Worm (Caenorhabditis elegans) whole organism, early embryonic: ENCODE measurements around the gene Y82E9BR.14.

Source experiments
- B0310.2 ChIP-seq: sonication (generic microtip); optimal IDR thresholded peaks from 2 replicates; lab custom pipeline; 2016; ENCODE audit warnings: mild to moderate bottlenecking, missing genetic modification characterization, missing compliant biosample characterization
- F13C5.2 ChIP-seq: sonication (generic microtip); optimal IDR thresholded peaks from 2 replicates; lab custom pipeline; 2017; ENCODE audit warnings: mild to moderate bottlenecking, missing genetic modification characterization, inconsistent platforms, missing compliant biosample characterization
- aly-1 ChIP-seq: sonication (generic microtip); optimal IDR thresholded peaks from 2 replicates; lab custom pipeline; 2016; ENCODE audit warnings: missing genetic modification characterization, missing compliant biosample characterization
- ama-1 ChIP-seq: fragments of 150-350 bp; optimal IDR thresholded peaks from 2 replicates; lab custom pipeline; 2014
- ceh-13 ChIP-seq: fragments of 200-800 bp; sonication (Bioruptor generic); optimal IDR thresholded peaks from 2 replicates; lab custom pipeline; 2018; ENCODE audit warnings: mild to moderate bottlenecking, missing genetic modification characterization, missing compliant biosample characterization
- ceh-36 ChIP-seq: sonication (generic microtip); optimal IDR thresholded peaks from 2 replicates; lab custom pipeline; 2016; ENCODE audit warnings: missing genetic modification characterization, inconsistent platforms, missing compliant biosample characterization
- ets-7 ChIP-seq: sonication (generic microtip); optimal IDR thresholded peaks from 2 replicates; lab custom pipeline; 2016; ENCODE audit warnings: missing genotype, missing genetic modification characterization, missing compliant biosample characterization
- flt-1 ChIP-seq: fragments of 200-800 bp; sonication (Bioruptor generic); IDR thresholded peaks from 2 replicates; pipeline ENCODE4 v1.3.6; 2022; ENCODE audit warnings: missing genetic modification characterization, missing compliant biosample characterization
- hmbx-1 ChIP-seq: sonication (generic microtip); optimal IDR thresholded peaks from 2 replicates; lab custom pipeline; 2016; ENCODE audit warnings: mild to moderate bottlenecking, missing genetic modification characterization, missing compliant biosample characterization
- hmg-4 ChIP-seq: fragments of 200-800 bp; sonication (Bioruptor generic); optimal IDR thresholded peaks from 2 replicates; lab custom pipeline; 2018; ENCODE audit warnings: mild to moderate bottlenecking, missing genetic modification characterization, missing compliant biosample characterization
- hnd-1 ChIP-seq: sonication (generic microtip); optimal IDR thresholded peaks from 2 replicates; lab custom pipeline; 2016; ENCODE audit warnings: missing genetic modification characterization, missing compliant biosample characterization
- pes-1 ChIP-seq: fragments of 200-800 bp; sonication (Bioruptor generic); IDR thresholded peaks from 2 replicates; pipeline ENCODE4 v1.3.6; 2022; ENCODE audit warnings: missing genetic modification reagents, missing genetic modification characterization, missing compliant biosample characterization
- scrt-1 ChIP-seq: fragments of 200-800 bp; sonication (Bioruptor generic); IDR thresholded peaks from 2 replicates; pipeline ENCODE4 v1.3.6; 2022; ENCODE audit warnings: missing genetic modification characterization, missing compliant biosample characterization
- sea-1 ChIP-seq: fragments of 200-800 bp; sonication (Bioruptor generic); conservative IDR thresholded peaks from 2 replicates; pipeline ENCODE4 v1.3.6; 2022; ENCODE audit warnings: missing genetic modification characterization, missing compliant biosample characterization
- tbx-11 ChIP-seq: fragments of 200-800 bp; sonication (Bioruptor generic); IDR thresholded peaks from 2 replicates; pipeline ENCODE4 v1.3.6; 2022; ENCODE audit warnings: missing genetic modification characterization, missing compliant biosample characterization
- tbx-37 ChIP-seq: fragments of 200-800 bp; sonication (Bioruptor generic); conservative IDR thresholded peaks from 2 replicates; pipeline ENCODE4 v1.3.6; 2022; ENCODE audit warnings: missing genetic modification reagents, missing genetic modification characterization, missing compliant biosample characterization
- tra-4 ChIP-seq: sonication (generic microtip); optimal IDR thresholded peaks from 2 replicates; lab custom pipeline; 2017; ENCODE audit warnings: missing genetic modification characterization, missing compliant biosample characterization

Gene Y82E9BR.14

ce11 chrIII:1401497-1401990 is 12.4 kb downstream of the Y82E9BR.14 start, which contains the start of gene pals-19:
Gene pals-19, plus strand, starts transcription at chrIII:1401940.
- TF ChIP-seq B0310.2 (tag; lab: Kevin White, UChicago) (no peak), ets-7 (tag; lab: Kevin White, UChicago) (no peak), hmbx-1 (no peak), sea-1 (GFP tag; lab: Robert Waterston, UW) (no peak), tbx-11 (no peak), F13C5.2 (tag; lab: Kevin White, UChicago) (no peak), ama-1 (lab: Kevin White, UChicago) (no peak), tra-4 (tag; lab: Kevin White, UChicago) (no peak), aly-1 (no peak), tbx-37 (GFP tag; lab: Robert Waterston, UW) (no peak), ceh-36 (no peak), flt-1 (no peak), scrt-1 (GFP tag; lab: Robert Waterston, UW) (no peak), hnd-1 (no peak), ceh-13 (GFP tag; lab: Kevin White, UChicago) (no peak), hmg-4 (GFP tag; lab: Kevin White, UChicago) (no peak)

- TF ChIP-seq ets-7 (tag; lab: Kevin White, UChicago) (no peak), pes-1 (no peak), ama-1 (lab: Kevin White, UChicago) (no peak), B0310.2 (tag; lab: Kevin White, UChicago) (no peak), hmbx-1 (no peak), tra-4 (tag; lab: Kevin White, UChicago) (no peak), F13C5.2 (tag; lab: Kevin White, UChicago) (no peak), scrt-1 (GFP tag; lab: Robert Waterston, UW) (no peak), ceh-13 (GFP tag; lab: Kevin White, UChicago) (no peak), tbx-11 (no peak), aly-1 (no peak), tbx-37 (GFP tag; lab: Robert Waterston, UW) (no peak), hnd-1 (no peak), flt-1 (no peak), sea-1 (GFP tag; lab: Robert Waterston, UW) (no peak), hmg-4 (GFP tag; lab: Kevin White, UChicago) (no peak), ceh-36 (no peak)
These were observed 14.2 kb downstream of the Y82E9BR.14 start, which contains the start of gene pals-16 for ce11 chrIII:1399670-1400069. Gene pals-16, plus strand, starts transcription at chrIII:1399970.

ce11 chrIII:1398183-1398582 is 15.7 kb downstream of the Y82E9BR.14 start:
- no peak for TF ChIP-seq tra-4 (tag; lab: Kevin White, UChicago)
- TF ChIP-seq ets-7 (tag; lab: Kevin White, UChicago), result no peak
- no peak for TF ChIP-seq ceh-36
- no peak for TF ChIP-seq hnd-1
- TF ChIP-seq tbx-11, result no peak
- no peak for TF ChIP-seq F13C5.2 (tag; lab: Kevin White, UChicago)

ce11 chrIII:1395355-1395754 is 18.6 kb downstream of the Y82E9BR.14 start:
- TF ChIP-seq ceh-13 (GFP tag; lab: Kevin White, UChicago), result no peak
- no peak for TF ChIP-seq ets-7 (tag; lab: Kevin White, UChicago)
- no peak for TF ChIP-seq tra-4 (tag; lab: Kevin White, UChicago)
- no peak for TF ChIP-seq aly-1
- no peak for TF ChIP-seq ceh-36
- no peak for TF ChIP-seq tbx-11
- TF ChIP-seq tbx-37 (GFP tag; lab: Robert Waterston, UW), result no peak
- no peak for TF ChIP-seq pes-1
- no peak for TF ChIP-seq scrt-1 (GFP tag; lab: Robert Waterston, UW)
- TF ChIP-seq B0310.2 (tag; lab: Kevin White, UChicago), result no peak
- TF ChIP-seq F13C5.2 (tag; lab: Kevin White, UChicago), result no peak
- no peak for TF ChIP-seq hmg-4 (GFP tag; lab: Kevin White, UChicago)
- TF ChIP-seq sea-1 (GFP tag; lab: Robert Waterston, UW), result no peak
- no peak for TF ChIP-seq ama-1 (lab: Kevin White, UChicago)
- TF ChIP-seq flt-1, result no peak
- TF ChIP-seq hnd-1, result no peak
- no peak for TF ChIP-seq hmbx-1

- TF ChIP-seq scrt-1 (GFP tag; lab: Robert Waterston, UW), result no peak
- no peak for TF ChIP-seq ceh-13 (GFP tag; lab: Kevin White, UChicago)
- TF ChIP-seq pes-1, result no peak
These were observed 21.2 kb downstream of the Y82E9BR.14 start for ce11 chrIII:1392763-1393162.

- TF ChIP-seq sea-1 (GFP tag; lab: Robert Waterston, UW) (no peak), aly-1 (no peak), scrt-1 (GFP tag; lab: Robert Waterston, UW) (no peak), pes-1 (no peak), flt-1 (no peak), B0310.2 (tag; lab: Kevin White, UChicago) (no peak), tbx-37 (GFP tag; lab: Robert Waterston, UW) (no peak), hnd-1 (no peak), hmg-4 (GFP tag; lab: Kevin White, UChicago) (no peak), hmbx-1 (no peak), F13C5.2 (tag; lab: Kevin White, UChicago) (no peak), tbx-11 (no peak), ceh-36 (no peak), ceh-13 (GFP tag; lab: Kevin White, UChicago) (no peak), tra-4 (tag; lab: Kevin White, UChicago) (no peak), ama-1 (lab: Kevin White, UChicago) (no peak), ets-7 (tag; lab: Kevin White, UChicago) (no peak)
These were observed 22.2 kb downstream of the Y82E9BR.14 start, which contains the start of gene pals-17 for ce11 chrIII:1391752-1392151. Gene pals-17, minus strand, starts transcription at chrIII:1391852.

- TF ChIP-seq tbx-11, result no peak
- no peak for TF ChIP-seq hmbx-1
- TF ChIP-seq hnd-1, result no peak
- TF ChIP-seq ama-1 (lab: Kevin White, UChicago), result no peak
- no peak for TF ChIP-seq ceh-13 (GFP tag; lab: Kevin White, UChicago)
- TF ChIP-seq tbx-37 (GFP tag; lab: Robert Waterston, UW), result no peak
- no peak for TF ChIP-seq tra-4 (tag; lab: Kevin White, UChicago)
- no peak for TF ChIP-seq ceh-36
- TF ChIP-seq sea-1 (GFP tag; lab: Robert Waterston, UW), result no peak
- no peak for TF ChIP-seq flt-1
- no peak for TF ChIP-seq scrt-1 (GFP tag; lab: Robert Waterston, UW)
- TF ChIP-seq B0310.2 (tag; lab: Kevin White, UChicago), result no peak
These were observed 23.9 kb downstream of the Y82E9BR.14 start for ce11 chrIII:1389988-1390387.
